Worm (Caenorhabditis elegans) whole organism, L1 larva: ENCODE data around the gene nspd-7.

ENCODE experiments used
- F16B12.6 ChIP-seq: fragments of 150-350 bp; optimal IDR thresholded peaks from 2 replicates; lab custom pipeline; 2014; ENCODE audit warnings: missing biosample characterization, missing genetic modification characterization
- Y116A8C.19 ChIP-seq: sonication (generic microtip); optimal IDR thresholded peaks from 2 replicates; lab custom pipeline; 2016; ENCODE audit warnings: missing compliant biosample characterization, missing genetic modification characterization, borderline replicate concordance
- aha-1 ChIP-seq: fragments of 150-350 bp; optimal IDR thresholded peaks from 2 replicates; lab custom pipeline; 2014; ENCODE audit warnings: missing biosample characterization, missing genetic modification characterization
- alr-1 ChIP-seq: fragments of 200-800 bp; sonication (Bioruptor generic); optimal IDR thresholded peaks from 2 replicates; lab custom pipeline; 2018; ENCODE audit warnings: borderline replicate concordance, mild to moderate bottlenecking, missing genetic modification characterization, missing compliant biosample characterization
- ama-1 ChIP-seq: fragments of 150-350 bp; optimal IDR thresholded peaks from 2 replicates; lab custom pipeline; 2014
- ceh-82 ChIP-seq, 3 experiments: fragments of 150-350 bp in 1 of 3; sonication (generic microtip) in 2 of 3; optimal IDR thresholded peaks; 2 replicates each; lab custom pipeline; 2014 to 2017; ENCODE audit warnings: missing biosample characterization in 3 of 3, missing genetic modification characterization in 3 of 3
- ceh-90 ChIP-seq: sonication (generic microtip); optimal IDR thresholded peaks from 2 replicates; lab custom pipeline; 2016; ENCODE audit warnings: missing genetic modification characterization, missing compliant biosample characterization
- ces-1 ChIP-seq: fragments of 150-350 bp; optimal IDR thresholded peaks from 2 replicates; lab custom pipeline; 2014; ENCODE audit warnings: missing biosample characterization, missing genetic modification reagents, missing genetic modification characterization
- dpl-1 ChIP-seq, 3 experiments: fragments of 150-350 bp in 2 of 3; sonication (generic microtip) in 1 of 3; optimal IDR thresholded peaks; 2 replicates each; lab custom pipeline; 2014 to 2017; ENCODE audit warnings: missing biosample characterization in 3 of 3, missing genetic modification characterization in 3 of 3, missing genetic modification reagents in 3 of 3
- efl-3 ChIP-seq: fragments of 200-800 bp; sonication (Bioruptor generic); optimal IDR thresholded peaks from 2 replicates; lab custom pipeline; 2018; ENCODE audit warnings: mild to moderate bottlenecking, missing genetic modification characterization, missing compliant biosample characterization
- egl-27 ChIP-seq, 2 experiments: fragments of 150-350 bp in 1 of 2; sonication (generic microtip); optimal IDR thresholded peaks; 3 replicates each; lab custom pipeline; 2017 to 2018; ENCODE audit warnings: missing biosample characterization in 2 of 2, missing genetic modification characterization in 2 of 2, missing genetic modification reagents in 2 of 2
- elt-2 ChIP-seq: sonication (generic microtip); optimal IDR thresholded peaks from 2 replicates; lab custom pipeline; 2016; ENCODE audit warnings: missing genetic modification characterization, mild to moderate bottlenecking, inconsistent platforms, missing compliant biosample characterization, missing genetic modification reagents
- fkh-10 ChIP-seq: sonication (generic microtip); optimal IDR thresholded peaks from 2 replicates; lab custom pipeline; 2017; ENCODE audit warnings: missing biosample characterization, missing genetic modification reagents, missing genetic modification characterization
- fkh-4 ChIP-seq: sonication (generic microtip); optimal IDR thresholded peaks from 2 replicates; lab custom pipeline; 2016; ENCODE audit warnings: missing compliant biosample characterization, missing genetic modification characterization, borderline replicate concordance
- fkh-8 ChIP-seq: sonication (generic microtip); optimal IDR thresholded peaks from 2 replicates; lab custom pipeline; 2016; ENCODE audit warnings: mild to moderate bottlenecking, missing genetic modification characterization, missing compliant biosample characterization
- grh-1 ChIP-seq: fragments of 200-800 bp; sonication (Bioruptor generic); IDR thresholded peaks from 2 replicates; pipeline ENCODE4 v1.3.6; 2022; ENCODE audit warnings: missing genetic modification reagents, missing genetic modification characterization, missing compliant biosample characterization
- hlh-4 ChIP-seq: sonication (generic microtip); optimal IDR thresholded peaks from 2 replicates; lab custom pipeline; 2016; ENCODE audit warnings: mild to moderate bottlenecking, missing genetic modification characterization, missing compliant biosample characterization
- irx-1 ChIP-seq: sonication (generic microtip); optimal IDR thresholded peaks from 2 replicates; lab custom pipeline; 2016; ENCODE audit warnings: missing genetic modification characterization, missing compliant biosample characterization
- jun-1 ChIP-seq: fragments of 150-350 bp; optimal IDR thresholded peaks from 2 replicates; lab custom pipeline; 2014; ENCODE audit warnings: missing biosample characterization, missing genetic modification reagents, missing genetic modification characterization
- lin-13 ChIP-seq: fragments of 150-350 bp; optimal IDR thresholded peaks from 2 replicates; lab custom pipeline; 2014; ENCODE audit warnings: missing biosample characterization, missing genetic modification reagents, missing genetic modification characterization
- lin-14 ChIP-seq: fragments of 200-800 bp; sonication (Bioruptor generic); optimal IDR thresholded peaks from 2 replicates; lab custom pipeline; 2018; ENCODE audit warnings: mild to moderate bottlenecking, missing genetic modification characterization, moderate library complexity, missing compliant biosample characterization
- lin-15B ChIP-seq: fragments of 150-350 bp; sonication (generic microtip); optimal IDR thresholded peaks from 3 replicates; lab custom pipeline; 2014; ENCODE audit warnings: missing biosample characterization, missing genetic modification characterization
- lsy-2 ChIP-seq, 2 experiments: fragments of 150-350 bp; optimal IDR thresholded peaks; 2 replicates each; lab custom pipeline; 2014; ENCODE audit warnings: missing biosample characterization in 2 of 2, missing genetic modification characterization in 2 of 2
- mdl-1 ChIP-seq, 2 experiments: fragments of 150-350 bp; optimal IDR thresholded peaks; 2 replicates each; lab custom pipeline; 2014 to 2017; ENCODE audit warnings: missing biosample characterization in 2 of 2, missing genetic modification characterization in 2 of 2, inconsistent platforms in 1 of 2
- mef-2 ChIP-seq: fragments of 150-350 bp; optimal IDR thresholded peaks from 2 replicates; lab custom pipeline; 2014; ENCODE audit warnings: missing biosample characterization, missing genetic modification characterization
- nhr-11 ChIP-seq: fragments of 150-350 bp; optimal IDR thresholded peaks from 2 replicates; lab custom pipeline; 2014; ENCODE audit warnings: missing biosample characterization, missing genetic modification characterization
- nhr-12 ChIP-seq: sonication (generic microtip); optimal IDR thresholded peaks from 2 replicates; lab custom pipeline; 2017; ENCODE audit warnings: missing biosample characterization, missing genetic modification characterization
- nhr-19 ChIP-seq: fragments of 200-800 bp; sonication (Bioruptor generic); conservative IDR thresholded peaks from 2 replicates; pipeline ENCODE4 v1.3.6; 2022; ENCODE audit warnings: missing genetic modification characterization, missing compliant biosample characterization
- nhr-237 ChIP-seq: fragments of 150-350 bp; optimal IDR thresholded peaks from 2 replicates; lab custom pipeline; 2014; ENCODE audit warnings: missing biosample characterization, missing genetic modification characterization
- nhr-47 ChIP-seq: sonication (generic microtip); optimal IDR thresholded peaks from 2 replicates; lab custom pipeline; 2016; ENCODE audit warnings: mild to moderate bottlenecking, missing genetic modification characterization, moderate library complexity, missing compliant biosample characterization
- nhr-71 ChIP-seq: sonication (generic microtip); optimal IDR thresholded peaks from 2 replicates; lab custom pipeline; 2016; ENCODE audit warnings: mild to moderate bottlenecking, missing genetic modification characterization, moderate library complexity, missing compliant biosample characterization
- nhr-76 ChIP-seq: sonication (generic microtip); optimal IDR thresholded peaks from 2 replicates; lab custom pipeline; 2017; ENCODE audit warnings: missing biosample characterization, missing genetic modification characterization
- nhr-84 ChIP-seq: sonication (generic microtip); optimal IDR thresholded peaks from 2 replicates; lab custom pipeline; 2017; ENCODE audit warnings: missing biosample characterization, missing genetic modification characterization
- nhr-85 ChIP-seq: sonication (generic microtip); peaks from one replicate; lab custom pipeline; 2016; ENCODE audit warnings: missing genetic modification characterization, inconsistent platforms, missing compliant biosample characterization
- pag-3 ChIP-seq: sonication (generic microtip); optimal IDR thresholded peaks from 2 replicates; lab custom pipeline; 2017; ENCODE audit warnings: missing genetic modification characterization, mild to moderate bottlenecking, missing compliant biosample characterization, antibody characterized with exemption, borderline replicate concordance; ENCODE audit not compliant: insufficient read depth
- pax-3 ChIP-seq: fragments of 200-800 bp; sonication (Bioruptor generic); optimal IDR thresholded peaks from 2 replicates; lab custom pipeline; 2018; ENCODE audit warnings: mild to moderate bottlenecking, missing genetic modification characterization, moderate library complexity, missing compliant biosample characterization
- pqm-1 ChIP-seq: sonication (generic microtip); optimal IDR thresholded peaks from 3 replicates; lab custom pipeline; 2017; ENCODE audit warnings: missing biosample characterization, missing genetic modification characterization
- rnt-1 ChIP-seq: sonication (generic microtip); optimal IDR thresholded peaks from 2 replicates; lab custom pipeline; 2016; ENCODE audit warnings: mild to moderate bottlenecking, missing genetic modification characterization, moderate library complexity, missing compliant biosample characterization
- skn-1 ChIP-seq: fragments of 150-350 bp; optimal IDR thresholded peaks from 2 replicates; lab custom pipeline; 2014; ENCODE audit warnings: missing biosample characterization, missing genetic modification characterization
- snpc-4 ChIP-seq: fragments of 150-350 bp; optimal IDR thresholded peaks from 2 replicates; lab custom pipeline; 2014; ENCODE audit warnings: missing biosample characterization, missing genetic modification characterization
- snu-23 ChIP-seq: sonication (generic microtip); optimal IDR thresholded peaks from 2 replicates; lab custom pipeline; 2016; ENCODE audit warnings: missing genetic modification characterization, missing compliant biosample characterization
- sox-4 ChIP-seq: sonication (generic microtip); optimal IDR thresholded peaks from 2 replicates; lab custom pipeline; 2016; ENCODE audit warnings: missing genetic modification characterization, missing compliant biosample characterization
- sptf-1 ChIP-seq: fragments of 150-350 bp; optimal IDR thresholded peaks from 2 replicates; lab custom pipeline; 2014; ENCODE audit warnings: missing biosample characterization, missing genetic modification characterization
- sup-37 ChIP-seq: fragments of 200-800 bp; sonication (Bioruptor generic); optimal IDR thresholded peaks from 2 replicates; lab custom pipeline; 2018; ENCODE audit warnings: mild to moderate bottlenecking, missing genetic modification characterization, missing compliant biosample characterization
- swsn-7 ChIP-seq: sonication (generic microtip); optimal IDR thresholded peaks from 2 replicates; lab custom pipeline; 2016; ENCODE audit warnings: missing genetic modification characterization, missing compliant biosample characterization
- tbx-2 ChIP-seq: sonication (generic microtip); optimal IDR thresholded peaks from 2 replicates; lab custom pipeline; 2016; ENCODE audit warnings: missing genetic modification characterization, missing compliant biosample characterization
- tlp-1 ChIP-seq: fragments of 150-350 bp; optimal IDR thresholded peaks from 2 replicates; lab custom pipeline; 2014; ENCODE audit warnings: missing biosample characterization, missing genetic modification characterization
- unc-130 ChIP-seq: fragments of 150-350 bp; optimal IDR thresholded peaks from 2 replicates; lab custom pipeline; 2017; ENCODE audit warnings: missing biosample characterization, missing genetic modification characterization, inconsistent platforms
- unc-30 ChIP-seq: sonication (generic microtip); optimal IDR thresholded peaks from 2 replicates; lab custom pipeline; 2017; ENCODE audit warnings: missing biosample characterization, missing genetic modification characterization
- vab-15 ChIP-seq: sonication (generic microtip); optimal IDR thresholded peaks from 2 replicates; lab custom pipeline; 2017; ENCODE audit warnings: missing genotype, mild to moderate bottlenecking, missing genetic modification characterization, missing compliant biosample characterization
- zip-4 ChIP-seq: fragments of 200-800 bp; sonication (Bioruptor generic); optimal IDR thresholded peaks from 2 replicates; lab custom pipeline; 2018; ENCODE audit warnings: mild to moderate bottlenecking, missing genetic modification characterization, moderate library complexity, missing compliant biosample characterization
- ztf-11 ChIP-seq, 2 experiments: sonication (generic microtip); optimal IDR thresholded peaks; 2 replicates each; lab custom pipeline; 2016 to 2017; ENCODE audit warnings: missing genetic modification characterization in 2 of 2, missing biosample characterization in 1 of 2, missing compliant biosample characterization in 1 of 2

nspd-7 gene

ce11 chrIV:10284194-10284910 lies 15.4 kb upstream of the nspd-7 start, which contains the start of gene rad-51 (continued):
- TF ChIP-seq ztf-11 (tag; optimal IDR thresholded peaks at IDR 0.05; lab: Kevin White, UChicago): no peak
- TF ChIP-seq grh-1 (GFP tag; lab: Robert Waterston, UW): no peak
- peak in 2 of 3 experiments; percentile 55 to 75 for TF ChIP-seq ceh-82 (tag; optimal IDR thresholded peaks at IDR 0.05; lab: Kevin White, UChicago)
- peak; percentile 10 for TF ChIP-seq lin-13
- peak; percentile 46 for TF ChIP-seq skn-1 (tag; lab: Kevin White, UChicago)
- TF ChIP-seq rnt-1 (tag; lab: Kevin White, UChicago): peak; percentile 59
- no peak for TF ChIP-seq unc-130 (tag; lab: Kevin White, UChicago)
- no peak for TF ChIP-seq pqm-1 (tag; lab: Kevin White, UChicago)
- no peak for TF ChIP-seq efl-3 (GFP tag; lab: Kevin White, UChicago)
- TF ChIP-seq egl-27 (tag; optimal IDR thresholded peaks at IDR 0.05; lab: Kevin White, UChicago): no peak
- peak; percentile 34 for TF ChIP-seq pag-3
- no peak for TF ChIP-seq ceh-90
- TF ChIP-seq aha-1 (tag; lab: Kevin White, UChicago): no peak
- TF ChIP-seq nhr-19 (GFP tag; lab: Robert Waterston, UW): no peak; the same call in 1 of the 2 replicates
- peak; percentile 45 for TF ChIP-seq jun-1 (tag; lab: Kevin White, UChicago)
- no peak for TF ChIP-seq F16B12.6 (tag; lab: Kevin White, UChicago)
- TF ChIP-seq mef-2 (tag; lab: Kevin White, UChicago): no peak
- TF ChIP-seq fkh-4 (tag; lab: Kevin White, UChicago): no peak
- no peak for TF ChIP-seq hlh-4 (tag; lab: Kevin White, UChicago)
- no peak for TF ChIP-seq snpc-4 (tag; lab: Kevin White, UChicago)
- no peak for TF ChIP-seq nhr-12
- no peak for TF ChIP-seq tlp-1 (tag; lab: Kevin White, UChicago)
- peak; percentile 97 for TF ChIP-seq lin-14
- TF ChIP-seq irx-1 (tag; lab: Kevin White, UChicago): no peak
- no peak for TF ChIP-seq alr-1 (tag; lab: Kevin White, UChicago)
- TF ChIP-seq nhr-84 (tag; lab: Kevin White, UChicago): no peak
- peak; percentile 2 for TF ChIP-seq fkh-10 (GFP tag; lab: Kevin White, UChicago)
- no peak for TF ChIP-seq sox-4 (tag; lab: Kevin White, UChicago)
- peak; percentile 48 to 79 for TF ChIP-seq lsy-2 (tag; optimal IDR thresholded peaks at IDR 0.05; lab: Kevin White, UChicago)
- TF ChIP-seq tbx-2: no peak
- TF ChIP-seq nhr-47 (tag; lab: Kevin White, UChicago): no peak
- TF ChIP-seq nhr-237: no peak
- no peak for TF ChIP-seq sptf-1 (tag; lab: Kevin White, UChicago)
- TF ChIP-seq swsn-7 (tag; lab: Kevin White, UChicago): peak; percentile 42
- no peak for TF ChIP-seq nhr-11 (tag; lab: Kevin White, UChicago)
- TF ChIP-seq ama-1 (lab: Kevin White, UChicago): no peak
- TF ChIP-seq mdl-1 (tag; optimal IDR thresholded peaks at IDR 0.05; lab: Kevin White, UChicago): peak in 1 of 2 experiments; percentile 76
- TF ChIP-seq lin-15B (tag; lab: Kevin White, UChicago): peak; percentile 69
- TF ChIP-seq pax-3 (tag; lab: Kevin White, UChicago): no peak
- no peak for TF ChIP-seq zip-4 (GFP tag; lab: Kevin White, UChicago)
- no peak for TF ChIP-seq nhr-76 (tag; lab: Kevin White, UChicago)
- TF ChIP-seq sup-37 (GFP tag; lab: Kevin White, UChicago): no peak
- peak; percentile 51 for TF ChIP-seq fkh-8 (tag; lab: Kevin White, UChicago)
- TF ChIP-seq Y116A8C.19 (tag; lab: Kevin White, UChicago): no peak
- TF ChIP-seq dpl-1 (GFP tag; optimal IDR thresholded peaks at IDR 0.05; lab: Kevin White, UChicago): peak; percentile 78 to 89 (median 81)
- peak; percentile 68 for TF ChIP-seq nhr-71
- no peak for TF ChIP-seq ces-1 (GFP tag; lab: Kevin White, UChicago)
- TF ChIP-seq vab-15 (tag; lab: Kevin White, UChicago): no peak
- no peak for TF ChIP-seq unc-30
- TF ChIP-seq snu-23 (GFP tag; lab: Kevin White, UChicago): peak; percentile 72
- TF ChIP-seq elt-2: peak; percentile 25
- TF ChIP-seq nhr-85 (tag; lab: Kevin White, UChicago): peak; percentile 1
